Worm (Caenorhabditis elegans) whole organism, L2 larva: Measurements from ENCODE around the gene klp-6.

Experiments used
- C34F6.9 ChIP-seq: fragments of 150-350 bp; optimal IDR thresholded peaks from 2 replicates; lab custom pipeline; 2014; ENCODE audit warnings: missing biosample characterization, missing genetic modification characterization
- R02D3.7 ChIP-seq: fragments of 150-350 bp; optimal IDR thresholded peaks from 2 replicates; lab custom pipeline; 2014; ENCODE audit warnings: missing biosample characterization, missing genetic modification characterization
- ama-1 ChIP-seq: fragments of 150-350 bp; optimal IDR thresholded peaks from 2 replicates; lab custom pipeline; 2018; ENCODE audit warnings: inconsistent platforms
- ceh-82 ChIP-seq: fragments of 150-350 bp; optimal IDR thresholded peaks from 2 replicates; lab custom pipeline; 2014; ENCODE audit warnings: missing biosample characterization, missing genetic modification characterization
- egl-27 ChIP-seq: sonication (generic microtip); optimal IDR thresholded peaks from 3 replicates; lab custom pipeline; 2017; ENCODE audit warnings: missing biosample characterization, missing genetic modification reagents, missing genetic modification characterization
- elt-3 ChIP-seq: sonication (generic microtip); optimal IDR thresholded peaks from 2 replicates; lab custom pipeline; 2017; ENCODE audit warnings: missing biosample characterization, missing genetic modification characterization
- gmeb-1 ChIP-seq: fragments of 150-350 bp; optimal IDR thresholded peaks from 2 replicates; lab custom pipeline; 2014; ENCODE audit warnings: missing biosample characterization, missing genetic modification characterization
- mdl-1 ChIP-seq, 2 experiments: fragments of 150-350 bp in 1 of 2; sonication (generic microtip) in 1 of 2; optimal IDR thresholded peaks; 2 replicates each; lab custom pipeline; 2017; ENCODE audit warnings: missing biosample characterization in 2 of 2, missing genetic modification characterization in 2 of 2
- nhr-23 ChIP-seq: fragments of 150-350 bp; optimal IDR thresholded peaks from 2 replicates; lab custom pipeline; 2014; ENCODE audit warnings: missing biosample characterization, missing genetic modification reagents, missing genetic modification characterization
- snpc-4 ChIP-seq: fragments of 150-350 bp; optimal IDR thresholded peaks from 2 replicates; lab custom pipeline; 2014; ENCODE audit warnings: missing biosample characterization, missing genetic modification characterization
- zag-1 ChIP-seq: fragments of 150-350 bp; optimal IDR thresholded peaks from 2 replicates; lab custom pipeline; 2014; ENCODE audit warnings: missing biosample characterization, missing genetic modification characterization

- no peak for TF ChIP-seq ceh-82 (tag; lab: Kevin White, UChicago)
- TF ChIP-seq ama-1 = no peak
- no peak for TF ChIP-seq gmeb-1
- TF ChIP-seq zag-1 (tag; lab: Kevin White, UChicago) = no peak
- no peak for TF ChIP-seq mdl-1 (tag; optimal IDR thresholded peaks at IDR 0.05; lab: Kevin White, UChicago)
- no peak for TF ChIP-seq egl-27
- no peak for TF ChIP-seq snpc-4 (tag; lab: Kevin White, UChicago)
- TF ChIP-seq C34F6.9 (tag; lab: Kevin White, UChicago) = no peak
- no peak for TF ChIP-seq elt-3
- TF ChIP-seq nhr-23 (tag; lab: Kevin White, UChicago) = no peak
- no peak for TF ChIP-seq R02D3.7 (tag; lab: Kevin White, UChicago)
These were observed 43.1 kb upstream of the klp-6 start for ce11 chrIII:4987666-4988065.
